Worm (Caenorhabditis elegans): ENCODE results near the gene Y53F4B.25.

The Y53F4B.25 gene

DNA sequence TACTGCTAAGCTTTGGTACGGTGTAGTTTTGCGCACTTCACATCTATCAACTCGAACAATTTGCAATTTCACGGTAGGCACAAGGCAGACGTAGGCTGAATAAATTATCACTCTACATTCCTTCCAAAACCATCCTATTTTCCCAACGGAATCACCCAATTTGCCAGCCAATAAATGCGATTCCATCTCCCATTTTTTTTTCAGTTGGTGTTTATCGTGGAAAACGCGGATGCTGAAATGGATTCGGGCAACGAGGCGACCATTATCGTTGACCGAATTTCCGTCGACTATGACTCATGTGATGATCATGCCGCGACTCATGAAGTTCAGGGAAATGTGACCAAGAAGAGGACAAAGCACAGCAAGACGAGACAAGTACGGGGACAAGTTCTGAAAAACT lies 12.5 kb downstream of the Y53F4B.25 start:
- no peak for TF ChIP-seq snpc-4 (tag; optimal IDR thresholded peaks at IDR 0.05)
- TF ChIP-seq unc-62 (GFP tag; optimal IDR thresholded peaks at IDR 0.05 in 1 of 2): peak in 1 of 2 experiments; percentile 52
- TF ChIP-seq unc-62 (tag; optimal IDR thresholded peaks at IDR 0.05): no peak
- TF ChIP-seq aha-1 (tag): peak; percentile 46
- no peak for TF ChIP-seq mes-2 (tag; optimal IDR thresholded peaks at IDR 0.05; ENCODE audit: poor library complexity, severe bottlenecking)

DNA sequence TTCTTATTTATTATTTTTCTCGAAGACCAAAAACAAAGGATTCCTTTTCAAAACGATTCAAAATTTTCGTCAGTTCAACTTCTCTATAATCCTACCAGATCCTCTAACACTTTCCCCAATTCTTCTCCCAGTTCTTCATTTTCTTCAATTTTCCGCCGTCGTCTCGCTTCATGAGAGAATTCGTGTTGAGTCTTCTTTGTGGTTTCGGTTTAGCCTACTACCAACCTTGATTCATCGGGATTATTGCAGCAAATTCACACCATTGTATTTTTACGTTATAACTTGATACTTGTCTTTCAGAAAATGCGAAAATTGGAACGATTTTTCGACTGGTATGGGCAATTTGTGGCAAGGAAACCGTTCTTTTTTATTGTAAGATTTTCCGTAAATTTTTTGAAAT lies 21.9 kb downstream of the Y53F4B.25 start, which contains the start of gene ptr-20:
Gene ptr-20, plus strand, starts transcription at position 301 of the 400 bp plus-strand sequence.
- TF ChIP-seq nhr-6 (tag; optimal IDR thresholded peaks at IDR 0.05) (no peak), zfp-3 (GFP tag; conservative IDR thresholded peaks at IDR 0.05) (no peak), cey-2 (tag; optimal IDR thresholded peaks at IDR 0.05; ENCODE audit: borderline replicate concordance, insufficient read depth) (no peak), ZK337.2 (GFP tag; IDR thresholded peaks at IDR 0.05) (no peak), ama-1 (optimal IDR thresholded peaks at IDR 0.05) (no peak), attf-4 (tag; optimal IDR thresholded peaks at IDR 0.05) (no peak), snpc-4 (tag; optimal IDR thresholded peaks at IDR 0.05) (no peak), pqm-1 (tag; optimal IDR thresholded peaks at IDR 0.05) (no peak), nhr-76 (tag; optimal IDR thresholded peaks at IDR 0.05) (no peak), nhr-25 (tag; optimal IDR thresholded peaks at IDR 0.05; ENCODE audit: borderline replicate concordance, insufficient read depth) (no peak), lsy-2 (tag; optimal IDR thresholded peaks at IDR 0.05) (no peak), fos-1 (tag; optimal IDR thresholded peaks at IDR 0.05) (no peak), F10B5.3 (tag; optimal IDR thresholded peaks at IDR 0.05) (no peak), dmd-8 (GFP tag; IDR thresholded peaks at IDR 0.05) (no peak)

DNA sequence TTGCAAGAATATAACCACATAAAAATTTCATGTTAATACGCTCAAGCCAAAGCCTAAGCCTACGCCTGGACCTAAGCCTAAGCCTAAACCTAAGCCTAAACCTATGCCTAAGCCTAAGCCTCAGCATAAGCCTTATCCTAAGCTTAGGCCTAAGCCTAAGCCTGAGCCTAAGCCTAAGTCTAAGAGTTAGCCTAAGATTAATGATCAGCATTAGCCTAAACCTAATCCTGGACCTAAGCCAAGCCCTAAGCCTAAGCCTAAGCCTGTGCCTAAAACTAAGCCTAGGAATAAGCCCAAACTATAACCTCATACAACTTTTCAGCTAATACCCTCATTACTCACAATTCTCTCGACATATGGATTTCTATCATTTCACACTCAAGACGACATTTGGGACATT lies 22.4 kb downstream of the Y53F4B.25 start:
- TF ChIP-seq egl-27 (tag; optimal IDR thresholded peaks at IDR 0.05) (no peak), aha-1 (tag) (peak; percentile 53)

DNA sequence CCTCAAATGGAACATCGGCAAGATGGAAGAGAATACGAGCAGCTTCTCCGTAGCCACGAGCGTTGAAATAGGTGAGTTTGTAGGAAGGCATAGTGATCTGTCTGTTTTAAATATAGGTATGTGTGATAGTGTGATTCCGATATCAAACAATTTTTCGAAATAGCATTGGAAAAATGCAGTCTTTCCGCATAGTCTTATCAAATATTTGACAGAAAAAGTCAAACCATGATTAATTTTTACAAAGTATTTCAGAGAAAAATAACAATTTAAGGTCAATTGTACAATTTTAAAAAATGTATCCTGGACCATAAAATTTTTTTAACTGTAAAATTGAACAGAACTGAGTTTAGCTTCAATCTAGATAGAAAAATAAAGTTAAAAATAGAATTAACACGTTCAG lies 28.5 kb downstream of the Y53F4B.25 start, which contains the start of gene gst-26:
Gene gst-26, minus strand, starts transcription at position 101 of the 400 bp plus-strand sequence.
- no peak for TF ChIP-seq daf-16 (GFP tag; optimal IDR thresholded peaks at IDR 0.05)
- peak; percentile 4 for TF ChIP-seq daf-16 (tag; optimal IDR thresholded peaks at IDR 0.05)
- no peak for TF ChIP-seq daf-8 (GFP tag; IDR thresholded peaks at IDR 0.05)
- no peak for TF ChIP-seq dmd-8 (GFP tag; IDR thresholded peaks at IDR 0.05)
- no peak for TF ChIP-seq lir-3 (tag; optimal IDR thresholded peaks at IDR 0.05)
- no peak for TF ChIP-seq spr-3 (GFP tag; optimal IDR thresholded peaks at IDR 0.05)
- no peak for TF ChIP-seq snpc-4 (tag; optimal IDR thresholded peaks at IDR 0.05)
- no peak for TF ChIP-seq ztf-7 (tag; optimal IDR thresholded peaks at IDR 0.05)
- TF ChIP-seq mep-1 (tag; optimal IDR thresholded peaks at IDR 0.05): no peak
- no peak for TF ChIP-seq mdt-29 (GFP tag; IDR thresholded peaks at IDR 0.05)
- TF ChIP-seq hif-1 (tag; optimal IDR thresholded peaks at IDR 0.05): no peak
- no peak for TF ChIP-seq lin-15B (tag; optimal IDR thresholded peaks at IDR 0.05)
- no peak for TF ChIP-seq unc-62 (GFP tag; optimal IDR thresholded peaks at IDR 0.05 in 1 of 2)
- no peak for TF ChIP-seq unc-62 (tag; optimal IDR thresholded peaks at IDR 0.05)
- peak; percentile 17 for TF ChIP-seq nhr-28 (tag; optimal IDR thresholded peaks at IDR 0.05)
- no peak for TF ChIP-seq ctbp-1 (GFP tag; IDR thresholded peaks at IDR 0.05)
- no peak for TF ChIP-seq aly-2 (tag; optimal IDR thresholded peaks at IDR 0.05)
- no peak for TF ChIP-seq nhr-237 (tag; optimal IDR thresholded peaks at IDR 0.05)
- TF ChIP-seq nhr-76 (tag; optimal IDR thresholded peaks at IDR 0.05): no peak
- TF ChIP-seq pqm-1 (tag; optimal IDR thresholded peaks at IDR 0.05): peak; percentile 41
- no peak for TF ChIP-seq unc-39 (tag; optimal IDR thresholded peaks at IDR 0.05)
- TF ChIP-seq zip-11 (GFP tag; IDR thresholded peaks at IDR 0.05): no peak
- TF ChIP-seq lsy-2 (tag; optimal IDR thresholded peaks at IDR 0.05): no peak
- no peak for TF ChIP-seq nhr-11 (tag; optimal IDR thresholded peaks at IDR 0.05)
- TF ChIP-seq arid-1 (GFP tag; conservative IDR thresholded peaks at IDR 0.05): no peak
- TF ChIP-seq T20F7.1 (GFP tag; optimal IDR thresholded peaks at IDR 0.05): no peak
- no peak for TF ChIP-seq Y105C5A.15 (GFP tag; IDR thresholded peaks at IDR 0.05)
- TF ChIP-seq zip-2 (tag; optimal IDR thresholded peaks at IDR 0.05): no peak

Data from whole organism, L4 larva.